Worm (Caenorhabditis elegans) whole organism, L4 larva: ENCODE measurements around the gene mks-3.
A peak's percentile ranks its signal among the peaks of the same experiment; 100 is the strongest.

ENCODE experiments used
- F44E2.7 ChIP-seq: fragments of 200-800 bp; sonication (Bioruptor generic); IDR thresholded peaks from 2 replicates; pipeline ENCODE4 v2.1.2; 2022; ENCODE audit warnings: missing genetic modification characterization, missing compliant biosample characterization
- aha-1 ChIP-seq: fragments of 150-350 bp; peaks from one replicate; lab custom pipeline; 2014; ENCODE audit warnings: missing biosample characterization, missing genetic modification characterization
- aly-2 ChIP-seq: sonication (generic microtip); optimal IDR thresholded peaks from 2 replicates; lab custom pipeline; 2018; ENCODE audit warnings: missing biosample characterization, missing genetic modification characterization
- ama-1 ChIP-seq: fragments of 150-350 bp; optimal IDR thresholded peaks from 2 replicates; lab custom pipeline; 2014; ENCODE audit warnings: inconsistent platforms, mixed read lengths
- arid-1 ChIP-seq: fragments of 200-800 bp; sonication (Bioruptor generic); conservative IDR thresholded peaks from 2 replicates; pipeline ENCODE4 v1.3.6; 2022; ENCODE audit warnings: missing genetic modification reagents, missing genetic modification characterization, missing compliant biosample characterization
- attf-4 ChIP-seq: sonication (generic microtip); optimal IDR thresholded peaks from 3 replicates; lab custom pipeline; 2017; ENCODE audit warnings: missing biosample characterization, missing genetic modification characterization
- ceh-28 ChIP-seq: fragments of 150-350 bp; optimal IDR thresholded peaks from 2 replicates; lab custom pipeline; 2014; ENCODE audit warnings: missing biosample characterization, missing genetic modification reagents, missing genetic modification characterization
- ceh-32 ChIP-seq: sonication (generic microtip); optimal IDR thresholded peaks from 2 replicates; lab custom pipeline; 2016; ENCODE audit warnings: mild to moderate bottlenecking, missing genetic modification characterization, missing compliant biosample characterization; ENCODE audit not compliant: poor library complexity
- ceh-62 ChIP-seq: sonication (generic microtip); optimal IDR thresholded peaks from 2 replicates; lab custom pipeline; 2017; ENCODE audit warnings: missing biosample characterization, missing genetic modification characterization
- daf-16 ChIP-seq, 3 experiments: sonication (generic microtip); optimal IDR thresholded peaks; 2 replicates each; lab custom pipeline; 2016 to 2017; ENCODE audit warnings: missing genetic modification characterization in 3 of 3, missing genetic modification reagents in 3 of 3, mild to moderate bottlenecking in 2 of 3, missing compliant biosample characterization in 2 of 3, missing biosample characterization in 1 of 3, moderate library complexity in 1 of 3
- dve-1 ChIP-seq: sonication (generic microtip); optimal IDR thresholded peaks from 2 replicates; lab custom pipeline; 2017; ENCODE audit warnings: antibody characterized with exemption, mild to moderate bottlenecking, missing genetic modification characterization, missing compliant biosample characterization; ENCODE audit not compliant: insufficient read depth
- gei-8 ChIP-seq: fragments of 200-800 bp; sonication (Bioruptor generic); optimal IDR thresholded peaks from 2 replicates; lab custom pipeline; 2018; ENCODE audit warnings: mild to moderate bottlenecking, missing genetic modification characterization, missing compliant biosample characterization
- hlh-11 ChIP-seq: fragments of 200-800 bp; sonication (Bioruptor generic); optimal IDR thresholded peaks from 2 replicates; lab custom pipeline; 2018; ENCODE audit warnings: mild to moderate bottlenecking, missing genetic modification characterization, missing compliant biosample characterization
- hlh-30 ChIP-seq: sonication (generic microtip); optimal IDR thresholded peaks from 2 replicates; lab custom pipeline; 2017; ENCODE audit warnings: antibody characterized with exemption, mild to moderate bottlenecking, missing genetic modification characterization, missing compliant biosample characterization; ENCODE audit not compliant: insufficient read depth
- hmg-1.1 ChIP-seq: fragments of 200-800 bp; sonication (Bioruptor generic); IDR thresholded peaks from 2 replicates; pipeline ENCODE4 v1.3.6; 2022; ENCODE audit warnings: missing genetic modification reagents, missing genetic modification characterization, missing compliant biosample characterization
- lin-29 ChIP-seq: fragments of 200-800 bp; sonication (Bioruptor generic); IDR thresholded peaks from 2 replicates; pipeline ENCODE4 v1.3.6; 2022; ENCODE audit warnings: missing genetic modification reagents, missing genetic modification characterization, missing compliant biosample characterization
- lin-38 ChIP-seq: fragments of 200-800 bp; sonication (Bioruptor generic); IDR thresholded peaks from 2 replicates; pipeline ENCODE4 v1.3.6; 2022; ENCODE audit warnings: missing genetic modification reagents, missing genetic modification characterization, missing compliant biosample characterization
- lsy-2 ChIP-seq, 2 experiments: fragments of 150-350 bp in 1 of 2; sonication (generic microtip) in 1 of 2; optimal IDR thresholded peaks; 2 replicates each; lab custom pipeline; 2014 to 2017; ENCODE audit warnings: missing biosample characterization in 2 of 2, missing genetic modification characterization in 2 of 2
- madf-5 ChIP-seq, 2 experiments: fragments of 200-800 bp; sonication (Bioruptor generic); IDR thresholded peaks; 2 replicates each; pipeline ENCODE4 v1.3.6; 2022; ENCODE audit warnings: missing compliant biosample characterization in 2 of 2, missing genetic modification characterization in 2 of 2
- mdt-29 ChIP-seq: fragments of 200-800 bp; sonication (Bioruptor generic); IDR thresholded peaks from 2 replicates; pipeline ENCODE4 v1.3.6; 2022; ENCODE audit warnings: missing genetic modification reagents, missing genetic modification characterization, missing compliant biosample characterization
- mep-1 ChIP-seq: fragments of 150-350 bp; sonication (generic microtip); optimal IDR thresholded peaks from 3 replicates; lab custom pipeline; 2014; ENCODE audit warnings: missing biosample characterization, missing genetic modification characterization
- mes-2 ChIP-seq: sonication (generic microtip); optimal IDR thresholded peaks from 2 replicates; lab custom pipeline; 2016; ENCODE audit warnings: missing genotype, mild to moderate bottlenecking, missing genetic modification characterization, missing compliant biosample characterization; ENCODE audit not compliant: poor library complexity, severe bottlenecking
- mxl-2 ChIP-seq: fragments of 200-800 bp; sonication (Bioruptor generic); conservative IDR thresholded peaks from 2 replicates; pipeline ENCODE4 v1.3.6; 2022; ENCODE audit warnings: missing genetic modification reagents, missing genetic modification characterization, missing compliant biosample characterization
- nhr-25 ChIP-seq: sonication (generic microtip); optimal IDR thresholded peaks from 2 replicates; lab custom pipeline; 2017; ENCODE audit warnings: missing genetic modification characterization, mild to moderate bottlenecking, missing compliant biosample characterization, antibody characterized with exemption, moderate library complexity, borderline replicate concordance; ENCODE audit not compliant: insufficient read depth
- nhr-42 ChIP-seq: fragments of 200-800 bp; sonication (Bioruptor generic); IDR thresholded peaks from 2 replicates; pipeline ENCODE4 v1.3.6; 2022; ENCODE audit warnings: missing genetic modification characterization, missing compliant biosample characterization
- nhr-76 ChIP-seq: fragments of 150-350 bp; optimal IDR thresholded peaks from 2 replicates; lab custom pipeline; 2014; ENCODE audit warnings: missing biosample characterization, missing genetic modification characterization
- pha-4 ChIP-seq, 2 experiments: fragments of 150-350 bp in 1 of 2; fragments of 200-800 bp in 1 of 2; sonication (Bioruptor generic) in 1 of 2; IDR thresholded peaks in 1 of 2; optimal IDR thresholded peaks in 1 of 2; 2 replicates each; pipeline versions ENCODE4 v1.3.6 to Lab custom; 2014 to 2022; ENCODE audit warnings: missing genetic modification characterization in 2 of 2, missing genetic modification reagents in 2 of 2, missing biosample characterization in 1 of 2, missing compliant biosample characterization in 1 of 2
- rbr-2 ChIP-seq: sonication (generic microtip); optimal IDR thresholded peaks from 2 replicates; lab custom pipeline; 2016; ENCODE audit warnings: missing genotype, missing genetic modification characterization, missing compliant biosample characterization
- saeg-2 ChIP-seq: fragments of 200-800 bp; sonication (Bioruptor generic); IDR thresholded peaks from 2 replicates; pipeline ENCODE4 v1.3.6; 2022; ENCODE audit warnings: missing genetic modification reagents, missing genetic modification characterization, missing compliant biosample characterization
- snpc-4 ChIP-seq: fragments of 150-350 bp; optimal IDR thresholded peaks from 2 replicates; lab custom pipeline; 2014; ENCODE audit warnings: missing biosample characterization, missing genetic modification characterization
- spr-3 ChIP-seq: fragments of 200-800 bp; sonication (Bioruptor generic); optimal IDR thresholded peaks from 2 replicates; lab custom pipeline; 2018; ENCODE audit warnings: mild to moderate bottlenecking, missing genetic modification characterization, missing compliant biosample characterization
- unc-130 ChIP-seq: sonication (generic microtip); optimal IDR thresholded peaks from 2 replicates; lab custom pipeline; 2016; ENCODE audit warnings: missing genetic modification reagents, missing genetic modification characterization, missing compliant biosample characterization
- unc-62 ChIP-seq, 3 experiments: fragments of 150-350 bp in 1 of 3; sonication (generic microtip); optimal IDR thresholded peaks in 2 of 3; peaks in 1 of 3; 1 replicate in 1 of 3; 2 replicates in 2 of 3; lab custom pipeline; 2014 to 2017; ENCODE audit warnings: missing biosample characterization in 3 of 3, missing genetic modification characterization in 3 of 3, missing genetic modification reagents in 3 of 3, missing genotype in 1 of 3

mks-3 gene

DNA sequence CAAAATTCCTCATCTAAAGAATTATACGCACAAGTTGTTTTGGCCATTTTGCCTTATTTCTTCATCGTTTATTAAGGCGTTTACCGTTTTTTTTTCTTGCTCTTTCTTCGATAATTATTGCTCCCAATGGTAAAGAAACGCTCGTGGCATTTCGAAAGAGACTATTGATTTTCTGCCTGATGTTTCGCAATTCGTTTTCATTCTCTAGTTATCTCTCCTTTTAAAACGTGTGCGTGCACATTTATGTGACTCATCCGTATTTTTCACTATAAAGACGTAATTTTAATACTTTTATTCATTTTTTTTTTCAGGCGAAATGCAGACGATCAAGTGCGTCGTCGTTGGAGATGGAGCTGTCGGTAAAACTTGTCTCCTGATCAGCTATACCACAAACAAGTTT, 32.7 kb upstream of the mks-3 start, which contains the start of gene cdc-42:
Gene cdc-42 (plus strand): TSS at position 312 of the 400 bp plus-strand sequence.
- TF ChIP-seq rbr-2 (tag; lab: Kevin White, UChicago) (no peak), lsy-2 (tag; optimal IDR thresholded peaks at IDR 0.05; lab: Kevin White, UChicago) (peak in 1 of 2 experiments; percentile 6)

DNA sequence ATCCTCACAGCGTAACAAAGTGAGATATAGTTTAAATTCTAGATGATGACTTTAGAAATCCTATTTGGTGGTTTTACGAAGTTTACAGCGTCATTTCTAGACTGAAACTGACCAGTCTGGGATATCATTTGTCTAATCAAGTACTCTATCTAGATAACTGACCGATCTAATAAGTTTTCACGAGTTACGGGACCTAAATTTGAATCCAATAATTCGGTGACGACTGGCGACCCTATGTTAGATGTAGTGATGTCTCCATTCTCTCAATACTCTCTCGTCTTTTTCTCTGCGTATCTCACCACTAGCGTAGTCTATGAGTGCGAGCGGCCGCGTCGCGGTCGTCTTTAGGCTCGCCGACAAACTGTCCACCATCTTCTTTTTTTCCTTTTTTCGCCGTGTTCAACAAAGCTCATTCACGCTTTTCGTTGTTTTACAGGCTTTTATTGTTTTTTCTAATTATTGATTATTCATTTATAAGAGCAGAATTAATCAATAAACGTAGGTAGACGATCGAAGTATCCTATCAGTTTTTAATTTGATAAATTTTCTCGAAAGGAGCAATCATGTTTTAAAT, 31.9 kb upstream of the mks-3 start:
- TF ChIP-seq unc-130 (GFP tag; lab: Kevin White, UChicago) (no peak), hlh-11 (tag; lab: Kevin White, UChicago) (peak; percentile 12), mes-2 (tag; lab: Kevin White, UChicago) (peak; percentile 70), madf-5 (GFP tag; IDR thresholded peaks at IDR 0.05; lab: Robert Waterston, UW) (no peak), F44E2.7 (no peak), gei-8 (GFP tag; lab: Kevin White, UChicago) (no peak), mep-1 (tag; lab: Kevin White, UChicago) (peak; percentile 44), lin-29 (no peak), aly-2 (tag; lab: Kevin White, UChicago) (no peak), mdt-29 (no peak), lin-38 (peak; percentile 35; the same call in 1 of the 2 replicates), lsy-2 (tag; optimal IDR thresholded peaks at IDR 0.05; lab: Kevin White, UChicago) (peak in 1 of 2 experiments; percentile 35), nhr-42 (no peak), hlh-30 (tag; lab: Kevin White, UChicago) (no peak), saeg-2 (GFP tag; lab: Robert Waterston, UW) (no peak), ceh-32 (no peak), ceh-28 (tag; lab: Kevin White, UChicago) (no peak), ama-1 (lab: Kevin White, UChicago) (peak; percentile 62), ceh-62 (tag; lab: Kevin White, UChicago) (no peak), rbr-2 (tag; lab: Kevin White, UChicago) (no peak), nhr-76 (tag; lab: Kevin White, UChicago) (no peak), arid-1 (GFP tag; lab: Robert Waterston, UW) (no peak), daf-16 (GFP tag; optimal IDR thresholded peaks at IDR 0.05; lab: Kevin White, UChicago) (no peak), daf-16 (tag; optimal IDR thresholded peaks at IDR 0.05; lab: Kevin White, UChicago) (peak; percentile 19), attf-4 (tag; lab: Kevin White, UChicago) (no peak), hmg-1.1 (peak; percentile 47; the same call in 1 of the 2 replicates), snpc-4 (tag; lab: Kevin White, UChicago) (no peak), mxl-2 (no peak), dve-1 (tag; lab: Kevin White, UChicago) (peak; percentile 46)

DNA sequence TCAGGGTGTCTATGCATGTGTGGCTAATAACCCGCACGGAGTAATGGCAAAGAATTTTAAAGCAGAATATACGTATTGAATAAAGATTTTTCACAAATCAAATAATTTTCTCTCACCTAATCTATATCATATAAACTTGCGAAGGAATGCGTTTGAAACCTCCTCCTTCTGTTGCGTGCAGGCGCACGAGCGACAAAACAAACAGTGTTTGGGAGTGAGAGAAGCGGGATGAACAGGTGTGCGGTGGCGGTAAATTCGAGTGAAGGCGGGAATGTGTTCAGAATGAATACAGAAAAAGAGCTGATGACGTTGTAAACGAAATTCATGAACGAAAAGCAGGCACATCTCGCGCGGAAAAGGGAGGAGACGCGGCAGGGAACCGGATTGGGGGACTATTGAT, 30.9 kb upstream of the mks-3 start:
- TF ChIP-seq aha-1 (tag; lab: Kevin White, UChicago) (peak; percentile 47), nhr-25 (no peak), unc-62 (GFP tag; optimal IDR thresholded peaks at IDR 0.05 in 1 of 2; lab: Kevin White, UChicago) (no peak), unc-62 (tag; optimal IDR thresholded peaks at IDR 0.05; lab: Kevin White, UChicago) (no peak), spr-3 (GFP tag; lab: Kevin White, UChicago) (no peak), lin-38 (no peak), hlh-11 (tag; lab: Kevin White, UChicago) (peak; percentile 21), pha-4 (GFP tag; IDR thresholded peaks at IDR 0.05; lab: Robert Waterston, UW) (no peak), pha-4 (tag; optimal IDR thresholded peaks at IDR 0.05; lab: Kevin White, UChicago) (no peak)
